Fruit fly (Drosophila melanogaster): ENCODE data around the gene CG17239.

Gene CG17239

DNA sequence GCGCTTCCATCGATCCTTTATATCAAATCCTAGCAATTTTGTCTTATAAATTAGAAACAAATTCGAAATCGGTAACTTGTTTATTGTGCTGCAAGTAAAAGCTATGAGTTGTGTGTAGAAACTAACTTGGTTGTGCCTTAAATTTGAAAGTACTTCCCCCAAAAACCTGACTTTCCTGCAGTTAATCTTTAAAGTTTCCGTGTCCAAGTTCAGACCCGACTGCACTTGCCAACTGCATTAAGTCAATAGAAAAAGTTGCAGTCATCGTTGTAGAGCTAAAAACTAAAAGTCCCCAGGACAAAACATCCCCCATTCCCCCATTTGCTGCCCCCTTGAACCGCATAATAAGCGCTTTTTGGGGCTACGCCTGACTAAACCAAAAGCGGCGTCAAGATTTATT lies 11.6 kb downstream of the CG17239 start, which contains the start of gene Tengl1:
Tengl1 (minus strand) TSS at position 101 of the 400 bp plus-strand sequence.
- no peak for TF ChIP-seq CG17801 (GFP tag; optimal IDR thresholded peaks at IDR 0.05; ENCODE audit: partially characterized antibody)

- no peak for TF ChIP-seq CG17801 (GFP tag; optimal IDR thresholded peaks at IDR 0.05; ENCODE audit: partially characterized antibody)
Observed at dm6 chr2L:2239284-2239683, 12.9 kb downstream of the CG17239 start, which contains the start of gene Tengl2. Tengl2 (minus strand) TSS chr2L:2239384.

DNA sequence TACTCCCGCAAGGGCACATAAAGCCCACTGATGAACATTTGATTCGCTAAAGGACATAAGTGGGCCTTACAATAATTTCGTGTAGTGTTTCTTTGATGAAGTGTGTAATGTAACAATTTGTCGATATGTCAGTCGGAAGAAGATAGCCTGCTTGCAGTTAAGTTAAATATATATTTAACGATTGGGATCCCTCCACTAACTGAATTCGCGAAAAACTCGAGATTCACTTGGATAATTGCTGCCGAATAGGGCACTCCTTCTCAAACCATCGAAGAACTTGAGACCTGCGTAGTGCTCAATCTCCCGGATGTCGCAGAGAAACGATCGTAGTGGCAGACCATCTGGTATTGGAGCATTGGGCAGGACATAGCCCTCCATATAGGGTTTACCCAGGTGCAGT lies 14.0 kb downstream of the CG17239 start, which contains the start of gene Tengl3:
Tengl3 (minus strand) TSS at position 101 of the 400 bp plus-strand sequence.
- no peak for TF ChIP-seq CG17801 (GFP tag; optimal IDR thresholded peaks at IDR 0.05; ENCODE audit: partially characterized antibody)

DNA sequence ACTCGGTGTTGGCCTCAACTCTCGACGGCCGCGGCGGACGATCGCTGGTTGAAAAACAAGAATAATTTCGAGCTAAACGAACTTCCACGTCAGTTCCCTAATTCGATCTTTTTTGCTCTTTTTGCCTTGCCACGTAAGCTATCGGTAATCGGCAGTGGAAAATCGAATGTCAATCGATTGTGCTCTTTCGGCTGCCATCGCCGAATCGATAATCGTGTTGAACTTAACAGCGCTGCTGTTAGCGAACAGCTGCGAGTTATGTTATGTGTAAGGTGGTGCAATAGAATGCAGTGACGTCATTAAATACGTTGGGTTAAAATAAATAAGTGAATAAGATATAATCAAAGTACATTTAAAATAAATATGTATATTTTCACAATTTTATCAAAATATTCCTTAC lies 15.4 kb downstream of the CG17239 start, which contains the start of gene Sec24CD:
Sec24CD (minus strand) TSS at position 123 of the 400 bp plus-strand sequence.
- TF ChIP-seq CG17801 (GFP tag; optimal IDR thresholded peaks at IDR 0.05; ENCODE audit: partially characterized antibody) = peak; percentile 77

dm6 chr2L:2228179-2228849 lies 23.8 kb downstream of the CG17239 start:
- TF ChIP-seq CG17801 (GFP tag; optimal IDR thresholded peaks at IDR 0.05; ENCODE audit: partially characterized antibody) = no peak

DNA sequence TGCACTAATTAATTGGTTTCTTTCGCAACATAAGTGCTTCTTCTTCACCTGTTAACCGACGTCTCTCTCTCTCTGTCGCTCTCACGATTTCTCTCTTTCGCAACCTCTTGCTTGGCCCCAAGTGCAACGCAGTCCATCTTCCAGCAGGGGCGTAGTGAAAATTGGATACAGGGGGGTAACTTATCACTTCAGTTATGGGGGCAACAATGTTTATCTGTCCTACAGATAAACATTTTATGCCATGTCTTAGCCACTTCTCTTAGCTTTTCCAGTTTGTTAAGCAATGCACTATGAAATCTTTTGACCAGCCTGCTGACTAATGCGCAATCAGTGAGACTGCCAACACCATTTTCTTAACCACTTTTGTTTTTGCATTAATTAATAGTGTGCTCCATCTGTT lies 24.8 kb downstream of the CG17239 start:
- peak; percentile 35 for TF ChIP-seq CG17801 (GFP tag; optimal IDR thresholded peaks at IDR 0.05; ENCODE audit: partially characterized antibody)

DNA sequence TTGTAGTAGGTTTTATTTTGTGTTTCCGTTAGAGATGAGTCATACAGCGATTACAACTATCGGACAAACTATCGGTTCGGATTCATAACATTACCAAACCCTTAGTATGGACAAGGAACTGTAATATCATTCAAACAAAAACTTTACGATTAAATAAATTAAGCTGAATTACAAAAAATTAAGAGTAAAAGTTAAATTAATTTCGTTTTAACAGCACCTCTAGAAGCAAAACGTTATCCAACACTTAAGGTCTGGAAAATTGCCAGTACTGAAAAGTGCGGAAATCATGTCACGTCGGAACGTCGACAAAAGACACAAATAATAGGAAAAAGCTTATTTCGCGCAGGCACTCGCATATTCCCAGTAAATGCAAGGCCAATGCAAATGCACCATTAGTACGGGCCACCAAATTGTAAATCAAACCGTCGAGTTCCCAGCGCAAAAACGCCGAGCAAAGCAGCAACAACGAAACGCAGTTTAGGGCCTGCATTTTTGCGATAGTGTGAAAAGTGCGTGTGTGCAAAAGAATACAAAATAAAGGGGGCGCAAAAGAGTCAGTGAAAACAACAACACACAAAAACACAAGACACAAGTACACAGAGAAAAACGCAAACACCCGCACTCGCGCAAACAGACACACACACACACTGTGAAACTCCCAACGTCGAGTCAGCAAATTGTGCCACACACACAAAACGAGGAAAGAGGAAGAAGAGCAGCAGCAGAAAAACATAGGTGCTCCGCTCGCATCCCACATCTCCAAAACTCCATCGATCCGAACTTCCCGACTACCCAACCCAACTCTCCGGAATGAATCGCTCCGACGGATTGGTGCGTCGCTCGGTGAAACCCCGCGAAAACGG lies 25.7 kb downstream of the CG17239 start, which contains the start of the genes CG15387 and sau:
CG15387 (minus strand) TSS at position 36 of the 863 bp plus-strand sequence.
sau (plus strand) TSS at position 84 of the 863 bp plus-strand sequence.
- peak; percentile 86 for TF ChIP-seq CG17801 (GFP tag; optimal IDR thresholded peaks at IDR 0.05; ENCODE audit: partially characterized antibody)

- TF ChIP-seq CG17801 (GFP tag; optimal IDR thresholded peaks at IDR 0.05; ENCODE audit: partially characterized antibody) = no peak
Observed at dm6 chr2L:2222377-2222776, 29.8 kb downstream of the CG17239 start.

DNA sequence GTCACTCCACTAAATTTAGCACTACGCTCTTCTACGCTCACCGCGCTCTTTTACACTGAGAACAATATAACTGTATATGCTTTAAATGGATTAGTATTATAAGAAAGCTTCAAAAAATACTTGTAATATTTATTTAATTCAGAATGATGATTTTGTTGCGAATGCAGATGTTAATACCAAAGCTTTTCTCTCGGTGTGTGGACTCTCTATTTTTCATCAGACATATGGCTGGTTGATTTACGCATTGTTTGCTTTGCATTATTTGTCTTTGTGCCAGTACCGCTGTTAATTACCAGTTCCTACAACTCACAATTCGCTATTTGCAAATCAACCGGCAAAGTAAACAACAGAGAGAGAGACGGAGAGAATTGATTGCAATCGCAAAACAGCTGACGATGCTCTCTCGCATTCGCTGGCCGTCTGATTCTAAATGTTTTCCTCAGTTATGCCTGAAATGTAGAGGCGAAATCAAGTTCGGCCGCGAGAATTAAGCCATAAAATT lies 30.4 kb downstream of the CG17239 start:
- TF ChIP-seq CG17801 (GFP tag; optimal IDR thresholded peaks at IDR 0.05; ENCODE audit: partially characterized antibody) = peak; percentile 99

DNA sequence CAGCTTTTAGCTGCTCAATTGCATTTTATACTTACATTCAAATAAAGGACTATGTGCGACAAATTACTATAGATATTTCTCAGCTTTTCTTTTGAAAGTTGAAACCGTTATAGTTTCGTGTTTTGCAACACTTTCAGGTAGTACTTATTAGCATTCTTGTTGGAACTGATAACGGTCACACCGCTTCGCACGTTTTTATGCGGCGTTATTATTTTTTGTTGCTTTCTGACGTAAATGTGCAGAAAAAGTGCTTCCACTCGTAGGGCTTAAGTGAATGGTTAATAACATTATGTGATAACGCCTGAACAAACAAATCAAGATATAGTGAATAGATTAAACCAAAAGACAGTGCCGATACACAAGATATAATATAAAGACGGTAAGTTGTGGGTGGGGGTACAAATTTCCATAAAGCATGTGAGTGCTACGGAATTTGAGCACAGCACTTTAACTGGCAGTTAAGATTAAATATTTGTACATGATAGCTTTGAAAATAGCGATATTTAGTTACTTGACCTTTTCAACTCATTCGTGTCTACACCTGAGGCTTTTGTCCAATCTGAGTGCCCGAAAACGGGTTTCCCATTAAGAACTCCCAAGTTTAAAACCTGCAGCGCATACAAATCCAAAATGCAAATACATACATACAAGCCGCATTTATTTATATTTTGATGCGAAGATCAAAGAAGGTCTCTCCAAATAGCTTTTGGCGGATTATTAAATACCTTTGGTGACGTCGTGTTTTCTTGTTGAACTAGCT lies 31.4 kb downstream of the CG17239 start, which contains the start of gene papi:
papi (plus strand) TSS at position 176 of the 760 bp plus-strand sequence.
- TF ChIP-seq CG17801 (GFP tag; optimal IDR thresholded peaks at IDR 0.05; ENCODE audit: partially characterized antibody) = no peak

- TF ChIP-seq CG17801 (GFP tag; optimal IDR thresholded peaks at IDR 0.05; ENCODE audit: partially characterized antibody) = peak; percentile 60
Observed at dm6 chr2L:2217067-2217684, 35.0 kb downstream of the CG17239 start, which contains the start of the genes CG15386, CG42371 and mio. CG15386 (minus strand) TSS chr2L:2217246. CG42371 (minus strand) TSS chr2L:2217246. mio (plus strand) TSS chr2L:2217290.

dm6 chr2L:2216065-2216464 lies 36.1 kb downstream of the CG17239 start, which contains the start of gene daed:
daed (minus strand) TSS chr2L:2216311.
- TF ChIP-seq CG17801 (GFP tag; optimal IDR thresholded peaks at IDR 0.05; ENCODE audit: partially characterized antibody) = no peak

DNA sequence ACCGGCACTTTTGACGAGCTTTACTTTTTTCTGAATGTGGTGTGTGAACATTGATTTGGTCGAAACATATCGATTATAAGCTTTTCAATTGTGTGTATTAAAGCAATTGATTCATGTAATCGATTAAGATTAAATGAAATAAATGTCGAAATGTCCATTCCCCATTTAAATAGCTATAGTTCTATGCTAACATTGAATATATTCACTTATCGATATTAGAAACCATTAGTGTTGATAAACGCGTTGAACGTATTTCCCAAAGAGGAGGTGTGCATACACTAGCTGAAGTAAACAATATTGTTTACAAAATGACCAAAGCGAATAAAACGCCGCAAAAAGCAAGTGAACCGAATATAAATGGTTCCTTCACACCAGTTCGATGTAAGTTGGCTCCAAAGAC lies 38.1 kb downstream of the CG17239 start, which contains the start of the genes Uch and CG34174:
Uch (minus strand) TSS at position 208 of the 400 bp plus-strand sequence.
CG34174 (plus strand) TSS at position 263 of the 400 bp plus-strand sequence.
- peak; percentile 43 for TF ChIP-seq CG17801 (GFP tag; optimal IDR thresholded peaks at IDR 0.05; ENCODE audit: partially characterized antibody)

dm6 chr2L:2212478-2212877 lies 39.7 kb downstream of the CG17239 start, which contains the start of gene CG15385:
CG15385 (minus strand) TSS chr2L:2212571.
- no peak for TF ChIP-seq CG17801 (GFP tag; optimal IDR thresholded peaks at IDR 0.05; ENCODE audit: partially characterized antibody)

All from ovary, adult (tissue).